Fruit fly (Drosophila melanogaster) whole organism, embryonic: Measurements from ENCODE around the gene CG33282.
A peak's percentile ranks its signal among the peaks of the same experiment; 100 is the strongest.

Experiments
- Adf1 ChIP-seq: fragments of 200-800 bp; sonication (Bioruptor generic); IDR thresholded peaks from 2 replicates; pipeline ENCODE4 v1.3.6; 2022; ENCODE audit warnings: missing biosample characterization, missing genetic modification characterization
- Atf3 ChIP-seq: fragments of 200-800 bp; sonication (Bioruptor generic); optimal IDR thresholded peaks from 3 replicates; lab custom pipeline; 2016; ENCODE audit warnings: missing biosample characterization, missing genetic modification characterization
- Blimp-1 ChIP-seq: fragments of 200-800 bp; sonication (Bioruptor generic); optimal IDR thresholded peaks from 3 replicates; lab custom pipeline; 2018; ENCODE audit warnings: missing biosample characterization, missing genetic modification characterization, mild to moderate bottlenecking, moderate library complexity, missing genetic modification reagents
- CG10565 ChIP-seq: fragments of 200-800 bp; sonication (Bioruptor generic); optimal IDR thresholded peaks from 3 replicates; lab custom pipeline; 2016; ENCODE audit warnings: missing biosample characterization, mild to moderate bottlenecking, missing genetic modification characterization
- CG12299 ChIP-seq: fragments of 200-800 bp; sonication (Bioruptor generic); optimal IDR thresholded peaks from 2 replicates; lab custom pipeline; 2018; ENCODE audit warnings: missing biosample characterization, mild to moderate bottlenecking, missing genetic modification characterization
- CG12391 ChIP-seq: fragments of 200-800 bp; sonication (Bioruptor generic); optimal IDR thresholded peaks from 3 replicates; lab custom pipeline; 2018; ENCODE audit warnings: missing biosample characterization, mild to moderate bottlenecking, missing genetic modification characterization, moderate library complexity
- CG13123 ChIP-seq: fragments of 200-800 bp; sonication (Bioruptor generic); optimal IDR thresholded peaks from 2 replicates; lab custom pipeline; 2016; ENCODE audit warnings: missing biosample characterization, missing genetic modification characterization
- CG13287 ChIP-seq: fragments of 200-800 bp; sonication (Bioruptor generic); IDR thresholded peaks from 2 replicates; pipeline ENCODE4 v1.3.6; 2022; ENCODE audit warnings: missing biosample characterization, missing genetic modification characterization; ENCODE audit not compliant: partially characterized antibody
- CG13424 ChIP-seq: fragments of 200-800 bp; sonication (Bioruptor generic); optimal IDR thresholded peaks from 2 replicates; lab custom pipeline; 2019; ENCODE audit warnings: missing biosample characterization, mild to moderate bottlenecking, missing genetic modification characterization, moderate library complexity
- CG1647 ChIP-seq: fragments of 200-800 bp; sonication (Bioruptor generic); optimal IDR thresholded peaks from 3 replicates; lab custom pipeline; 2016; ENCODE audit warnings: missing biosample characterization, missing genetic modification characterization
- CG17568 ChIP-seq: fragments of 200-800 bp; sonication (Bioruptor generic); optimal IDR thresholded peaks from 2 replicates; lab custom pipeline; 2018; ENCODE audit warnings: missing biosample characterization, mild to moderate bottlenecking, missing genetic modification characterization, moderate library complexity
- CG1832 ChIP-seq: fragments of 200-800 bp; sonication (Bioruptor generic); optimal IDR thresholded peaks from 2 replicates; lab custom pipeline; 2017; ENCODE audit warnings: missing biosample characterization, mild to moderate bottlenecking, missing genetic modification characterization, inconsistent platforms
- CG2678 ChIP-seq: fragments of 200-800 bp; sonication (Bioruptor generic); optimal IDR thresholded peaks from 3 replicates; lab custom pipeline; 2019; ENCODE audit warnings: missing biosample characterization, mild to moderate bottlenecking, missing genetic modification characterization, moderate library complexity
- CG2875 ChIP-seq: fragments of 200-800 bp; sonication (Bioruptor generic); optimal IDR thresholded peaks from 2 replicates; lab custom pipeline; 2017; ENCODE audit warnings: missing biosample characterization, mild to moderate bottlenecking, missing genetic modification characterization, missing genetic modification reagents
- CG3995 ChIP-seq: fragments of 200-800 bp; sonication (Bioruptor generic); optimal IDR thresholded peaks from 3 replicates; lab custom pipeline; 2016; ENCODE audit warnings: missing biosample characterization, missing genetic modification characterization
- CG4282 ChIP-seq: fragments of 200-800 bp; sonication (Bioruptor generic); optimal IDR thresholded peaks from 2 replicates; lab custom pipeline; 2016; ENCODE audit warnings: missing biosample characterization, missing genetic modification characterization
- CG4360 ChIP-seq: fragments of 200-800 bp; sonication (Bioruptor generic); IDR thresholded peaks from 2 replicates; pipeline ENCODE4 v1.3.6; 2022; ENCODE audit warnings: missing biosample characterization, missing genetic modification characterization
- CG5953 ChIP-seq: fragments of 200-800 bp; sonication (Bioruptor generic); IDR thresholded peaks from 2 replicates; pipeline ENCODE4 v1.3.6; 2022; ENCODE audit warnings: missing biosample characterization, missing genetic modification characterization
- CG6689 ChIP-seq: fragments of 200-800 bp; sonication (Bioruptor generic); IDR thresholded peaks from 2 replicates; pipeline ENCODE4 v1.3.6; 2022; ENCODE audit warnings: missing biosample characterization, missing genetic modification characterization
- CG6813 ChIP-seq: fragments of 200-800 bp; sonication (Bioruptor generic); optimal IDR thresholded peaks from 2 replicates; lab custom pipeline; 2017; ENCODE audit warnings: missing biosample characterization, missing genetic modification characterization, mild to moderate bottlenecking, moderate library complexity, missing genetic modification reagents
- CG7928 ChIP-seq: fragments of 200-800 bp; sonication (Bioruptor generic); optimal IDR thresholded peaks from 2 replicates; lab custom pipeline; 2017; ENCODE audit warnings: missing biosample characterization, mild to moderate bottlenecking, missing genetic modification characterization
- CG8944 ChIP-seq: fragments of 200-800 bp; sonication (Bioruptor generic); optimal IDR thresholded peaks from 3 replicates; lab custom pipeline; 2016; ENCODE audit warnings: missing biosample characterization, missing genetic modification characterization
- Dll ChIP-seq: fragments of 200-800 bp; sonication (Bioruptor generic); IDR thresholded peaks from 4 replicates; pipeline ENCODE4 v1.3.6; 2022; ENCODE audit warnings: missing biosample characterization, missing genetic modification characterization; ENCODE audit not compliant: partially characterized antibody
- Ets65A ChIP-seq: fragments of 200-800 bp; sonication (Bioruptor generic); peaks from one replicate; lab custom pipeline; 2016; ENCODE audit warnings: missing biosample characterization, missing genetic modification characterization
- Fer3 ChIP-seq: fragments of 200-800 bp; sonication (Bioruptor generic); optimal IDR thresholded peaks from 2 replicates; lab custom pipeline; 2018; ENCODE audit warnings: missing biosample characterization, mild to moderate bottlenecking, missing genetic modification characterization, moderate library complexity
- Lhr ChIP-seq: fragments of 200-800 bp; sonication (Bioruptor generic); optimal IDR thresholded peaks from 3 replicates; lab custom pipeline; 2017; ENCODE audit warnings: mild to moderate bottlenecking, missing biosample characterization, missing genetic modification reagents, missing genetic modification characterization
- Nf-YB ChIP-seq: fragments of 200-800 bp; sonication (Bioruptor generic); optimal IDR thresholded peaks from 3 replicates; lab custom pipeline; 2019; ENCODE audit warnings: missing biosample characterization, mild to moderate bottlenecking, missing genetic modification characterization, moderate library complexity
- Opbp ChIP-seq: fragments of 200-800 bp; sonication (Bioruptor generic); IDR thresholded peaks from 3 replicates; pipeline ENCODE4 v1.3.6; 2022; ENCODE audit warnings: missing biosample characterization, missing genetic modification characterization; ENCODE audit not compliant: partially characterized antibody
- Ravus ChIP-seq: fragments of 200-800 bp; sonication (Bioruptor generic); IDR thresholded peaks from 2 replicates; pipeline ENCODE4 v1.3.6; 2022; ENCODE audit warnings: missing biosample characterization, missing genetic modification characterization
- Rfx ChIP-seq: fragments of 200-800 bp; sonication (Bioruptor generic); IDR thresholded peaks from 2 replicates; pipeline ENCODE4 v1.3.6; 2022; ENCODE audit warnings: missing biosample characterization, missing genetic modification characterization
- abd-A ChIP-seq: fragments of 200-800 bp; sonication (Bioruptor generic); optimal IDR thresholded peaks from 3 replicates; lab custom pipeline; 2019; ENCODE audit warnings: missing biosample characterization, mild to moderate bottlenecking, missing genetic modification characterization, moderate library complexity
- ap ChIP-seq: fragments of 200-800 bp; sonication (Bioruptor generic); IDR thresholded peaks from 2 replicates; pipeline ENCODE4 v1.3.6; 2022; ENCODE audit warnings: missing biosample characterization, missing genetic modification characterization
- ato ChIP-seq: fragments of 200-800 bp; sonication (Bioruptor generic); IDR thresholded peaks from 2 replicates; pipeline ENCODE4 v1.3.6; 2022; ENCODE audit warnings: missing biosample characterization, missing genetic modification characterization; ENCODE audit not compliant: partially characterized antibody
- bbx ChIP-seq: fragments of 200-800 bp; sonication (Bioruptor generic); IDR thresholded peaks from 2 replicates; pipeline ENCODE4 v1.3.6; 2022; ENCODE audit warnings: missing biosample characterization, missing genetic modification characterization; ENCODE audit not compliant: partially characterized antibody
- bigmax ChIP-seq: fragments of 200-800 bp; sonication (Bioruptor generic); optimal IDR thresholded peaks from 2 replicates; lab custom pipeline; 2018; ENCODE audit warnings: missing biosample characterization, mild to moderate bottlenecking, missing genetic modification characterization
- ci ChIP-seq: fragments of 200-800 bp; sonication (Bioruptor generic); IDR thresholded peaks from 3 replicates; pipeline ENCODE4 v1.3.6; 2022; ENCODE audit warnings: missing biosample characterization, missing genetic modification characterization
- crol ChIP-seq: fragments of 200-800 bp; sonication (Bioruptor generic); IDR thresholded peaks from 2 replicates; pipeline ENCODE4 v1.3.6; 2022; ENCODE audit warnings: missing biosample characterization, missing genetic modification characterization
- cwo ChIP-seq: fragments of 200-800 bp; sonication (Bioruptor generic); optimal IDR thresholded peaks from 3 replicates; lab custom pipeline; 2017; ENCODE audit warnings: missing biosample characterization, missing genetic modification characterization, mild to moderate bottlenecking, moderate library complexity, missing genetic modification reagents
- gt ChIP-seq: fragments of 200-800 bp; sonication (Bioruptor generic); IDR thresholded peaks from 2 replicates; pipeline ENCODE4 v1.3.6; 2022; ENCODE audit warnings: missing biosample characterization, missing genetic modification characterization
- jing ChIP-seq: fragments of 200-800 bp; sonication (Bioruptor generic); optimal IDR thresholded peaks from 2 replicates; lab custom pipeline; 2018; ENCODE audit warnings: missing biosample characterization, mild to moderate bottlenecking, missing genetic modification characterization
- ken ChIP-seq: fragments of 200-800 bp; sonication (Bioruptor generic); IDR thresholded peaks from 3 replicates; pipeline ENCODE4 v1.3.6; 2022; ENCODE audit warnings: missing biosample characterization, missing genetic modification characterization
- lilli ChIP-seq: fragments of 200-800 bp; sonication (Bioruptor generic); optimal IDR thresholded peaks from 3 replicates; lab custom pipeline; 2016; ENCODE audit warnings: missing biosample characterization, missing genetic modification characterization
- pho ChIP-seq: fragments of 200-800 bp; sonication (Bioruptor generic); optimal IDR thresholded peaks from 2 replicates; lab custom pipeline; 2016; ENCODE audit warnings: missing biosample characterization, missing genetic modification characterization
- pita ChIP-seq: fragments of 200-800 bp; sonication (Bioruptor generic); optimal IDR thresholded peaks from 2 replicates; lab custom pipeline; 2017; ENCODE audit warnings: missing biosample characterization, mild to moderate bottlenecking, missing genetic modification characterization
- salm ChIP-seq: fragments of 200-800 bp; sonication (Bioruptor generic); optimal IDR thresholded peaks from 2 replicates; lab custom pipeline; 2018; ENCODE audit warnings: missing biosample characterization, mild to moderate bottlenecking, missing genetic modification characterization
- sug ChIP-seq: fragments of 200-800 bp; optimal IDR thresholded peaks from 2 replicates; lab custom pipeline; 2019; ENCODE audit warnings: missing biosample characterization, mild to moderate bottlenecking, missing genetic modification characterization, moderate library complexity
- tna ChIP-seq: fragments of 200-800 bp; sonication (Bioruptor generic); IDR thresholded peaks from 2 replicates; pipeline ENCODE4 v1.3.6; 2022; ENCODE audit warnings: missing biosample characterization, missing genetic modification characterization; ENCODE audit not compliant: partially characterized antibody
- vvl ChIP-seq: fragments of 200-800 bp; sonication (Bioruptor generic); IDR thresholded peaks from 2 replicates; pipeline ENCODE4 v1.3.6; 2022; ENCODE audit warnings: missing biosample characterization, missing genetic modification characterization
- wek ChIP-seq: fragments of 200-800 bp; sonication (Bioruptor generic); optimal IDR thresholded peaks from 3 replicates; lab custom pipeline; 2018; ENCODE audit warnings: missing biosample characterization, mild to moderate bottlenecking, missing genetic modification characterization, moderate library complexity

CG33282 gene

DNA sequence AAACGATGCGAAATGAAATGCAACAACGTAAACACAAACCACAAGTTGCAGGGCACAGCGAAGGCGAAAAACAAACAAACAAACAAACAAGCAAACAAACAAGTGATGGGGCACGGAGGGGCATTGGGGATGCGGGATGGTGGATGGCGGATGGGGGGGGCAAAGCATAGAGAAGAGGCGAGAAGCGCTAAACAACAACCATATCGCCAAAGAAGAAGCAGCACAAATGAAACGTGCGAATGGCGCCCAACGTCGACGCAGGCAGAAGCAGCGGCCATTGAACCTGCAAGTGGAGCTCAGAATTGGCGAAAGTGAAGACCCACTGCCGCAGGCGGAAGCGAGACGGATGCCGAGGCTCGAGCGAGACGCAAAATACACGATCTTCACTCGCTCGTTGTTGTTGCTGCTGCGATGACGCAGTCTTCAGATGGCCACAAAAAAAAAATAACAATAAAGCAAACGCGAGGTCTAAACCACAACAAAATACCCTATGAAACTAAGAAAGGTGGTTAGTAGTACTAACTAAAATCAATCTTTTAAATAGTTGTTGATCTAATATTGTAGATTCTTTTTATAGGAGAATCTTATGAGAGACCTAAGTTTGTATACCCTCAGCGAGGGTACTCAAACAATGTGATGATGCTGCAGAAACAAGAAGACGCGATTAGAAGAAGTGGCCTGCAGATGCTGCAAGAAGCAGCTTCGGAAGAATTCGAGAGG lies 18.2 kb downstream of the CG33282 start (continued):
- TF ChIP-seq Blimp-1 (GFP tag; lab: Kevin White, UChicago) (peak; percentile 81), vvl (GFP tag; lab: Robert Waterston, UW) (peak; percentile 55), tna (GFP tag; lab: Robert Waterston, UW) (0 out of 2 replicates have a peak, but pooled peaks have one; percentile 19), ato (GFP tag; lab: Robert Waterston, UW) (no peak), CG8944 (GFP tag; lab: Kevin White, UChicago) (no peak), sug (tag; lab: Kevin White, UChicago) (no peak), CG1832 (peak; percentile 20), ken (no peak), pita (GFP tag; lab: Kevin White, UChicago) (no peak), cwo (peak; percentile 52), CG7928 (GFP tag; lab: Kevin White, UChicago) (no peak), Ets65A (peak; percentile 68), CG3995 (no peak), Nf-YB (GFP tag; lab: Kevin White, UChicago) (no peak), gt (GFP tag; lab: Robert Waterston, UW) (no peak), jing (no peak), CG2678 (tag; lab: Kevin White, UChicago) (peak; percentile 6), CG12391 (tag; lab: Kevin White, UChicago) (no peak), crol (peak; percentile 95), abd-A (tag; lab: Kevin White, UChicago) (no peak), bbx (GFP tag; lab: Robert Waterston, UW) (no peak), CG13123 (no peak), CG13424 (no peak), Adf1 (peak; percentile 74), CG2875 (GFP tag; lab: Kevin White, UChicago) (peak; percentile 13), CG6813 (GFP tag; lab: Kevin White, UChicago) (peak; percentile 16), CG5953 (GFP tag; lab: Robert Waterston, UW) (no peak), CG4360 (peak; percentile 41), lilli (GFP tag; lab: Kevin White, UChicago) (no peak), bigmax (no peak), Ravus (GFP tag; lab: Robert Waterston, UW) (no peak), CG12299 (no peak), ap (GFP tag; lab: Robert Waterston, UW) (0 out of 2 replicates have a peak, but pooled peaks have one; percentile 30), wek (GFP tag; lab: Kevin White, UChicago) (no peak), Atf3 (GFP tag; lab: Kevin White, UChicago) (no peak), CG10565 (GFP tag; lab: Kevin White, UChicago) (no peak), CG6689 (GFP tag; lab: Robert Waterston, UW) (0 out of 2 replicates have a peak, but pooled peaks have one; percentile 21), Dll (GFP tag; lab: Robert Waterston, UW) (no peak), Opbp (no peak), pho (GFP tag; lab: Kevin White, UChicago) (no peak), CG13287 (GFP tag; lab: Robert Waterston, UW) (no peak), CG1647 (GFP tag; lab: Kevin White, UChicago) (no peak), salm (tag; lab: Kevin White, UChicago) (no peak), CG4282 (GFP tag; lab: Kevin White, UChicago) (no peak), Fer3 (tag; lab: Kevin White, UChicago) (no peak), CG17568 (GFP tag; lab: Kevin White, UChicago) (no peak), Rfx (GFP tag; lab: Robert Waterston, UW) (no peak), Lhr (no peak), ci (GFP tag; lab: Robert Waterston, UW) (peak; percentile 60; the same call in 1 of the 3 replicates)
